Fruit fly (Drosophila melanogaster) whole organism, embryonic: ENCODE data around the gene CG42763.

Experiments used
- Atf6 ChIP-seq: fragments of 200-800 bp; sonication (Bioruptor generic); IDR thresholded peaks from 2 replicates; pipeline ENCODE4 v1.3.6; 2022; ENCODE audit warnings: missing biosample characterization, missing genetic modification characterization
- Awh ChIP-seq: fragments of 200-800 bp; sonication (Bioruptor generic); IDR thresholded peaks from 2 replicates; pipeline ENCODE4, ENCODE4 v1.3.6; 2022; ENCODE audit warnings: missing biosample characterization, missing genetic modification characterization
- B-H2 ChIP-seq: fragments of 200-800 bp; sonication (Bioruptor generic); optimal IDR thresholded peaks from 2 replicates; lab custom pipeline; 2018; ENCODE audit warnings: missing biosample characterization, mild to moderate bottlenecking, missing genetic modification characterization
- CG10147 ChIP-seq: fragments of 200-800 bp; sonication (Bioruptor generic); optimal IDR thresholded peaks from 2 replicates; lab custom pipeline; 2019; ENCODE audit warnings: missing biosample characterization, mild to moderate bottlenecking, missing genetic modification characterization, moderate library complexity
- CG10366 ChIP-seq: fragments of 200-800 bp; sonication (Bioruptor generic); IDR thresholded peaks from 2 replicates; pipeline ENCODE4 v1.3.6; 2022; ENCODE audit warnings: missing biosample characterization, missing genetic modification characterization
- CG11085 ChIP-seq: fragments of 200-800 bp; sonication (Bioruptor generic); IDR thresholded peaks from 2 replicates; pipeline ENCODE4 v1.3.6; 2022; ENCODE audit warnings: missing biosample characterization, missing genetic modification characterization
- CG11695 ChIP-seq: fragments of 200-800 bp; sonication (Bioruptor generic); IDR thresholded peaks from 3 replicates; pipeline ENCODE4 v1.3.6; 2022; ENCODE audit warnings: missing biosample characterization, missing genetic modification characterization
- CG12769 ChIP-seq: fragments of 200-800 bp; sonication (Bioruptor generic); optimal IDR thresholded peaks from 2 replicates; lab custom pipeline; 2019; ENCODE audit warnings: missing biosample characterization, mild to moderate bottlenecking, missing genetic modification characterization, moderate library complexity
- CG13894 ChIP-seq: fragments of 200-800 bp; sonication (Bioruptor generic); optimal IDR thresholded peaks from 3 replicates; lab custom pipeline; 2018; ENCODE audit warnings: missing biosample characterization, mild to moderate bottlenecking, missing genetic modification characterization, moderate library complexity
- CG14710 ChIP-seq: fragments of 200-800 bp; sonication (Bioruptor generic); optimal IDR thresholded peaks from 3 replicates; lab custom pipeline; 2019; ENCODE audit warnings: missing biosample characterization, mild to moderate bottlenecking, missing genetic modification characterization, moderate library complexity
- CG1603 ChIP-seq: fragments of 200-800 bp; sonication (Bioruptor generic); optimal IDR thresholded peaks from 2 replicates; lab custom pipeline; 2019; ENCODE audit warnings: missing biosample characterization, mild to moderate bottlenecking, missing genetic modification characterization, moderate library complexity
- CG18011 ChIP-seq: fragments of 200-800 bp; sonication (Bioruptor generic); optimal IDR thresholded peaks from 2 replicates; lab custom pipeline; 2017; ENCODE audit warnings: missing biosample characterization, missing genetic modification characterization, mild to moderate bottlenecking, moderate library complexity, missing genotype
- CG18476 ChIP-seq: fragments of 200-800 bp; sonication (Bioruptor generic); optimal IDR thresholded peaks from 2 replicates; lab custom pipeline; 2016; ENCODE audit warnings: missing biosample characterization, mild to moderate bottlenecking, missing genetic modification characterization
- CG2875 ChIP-seq: fragments of 200-800 bp; sonication (Bioruptor generic); optimal IDR thresholded peaks from 2 replicates; lab custom pipeline; 2017; ENCODE audit warnings: missing biosample characterization, mild to moderate bottlenecking, missing genetic modification characterization, missing genetic modification reagents
- CG3407 ChIP-seq: fragments of 200-800 bp; sonication (Bioruptor generic); optimal IDR thresholded peaks from 2 replicates; lab custom pipeline; 2018; ENCODE audit warnings: missing biosample characterization, mild to moderate bottlenecking, missing genetic modification characterization
- CG5180 ChIP-seq: fragments of 200-800 bp; sonication (Bioruptor generic); optimal IDR thresholded peaks from 3 replicates; lab custom pipeline; 2017; ENCODE audit warnings: missing biosample characterization, missing genetic modification characterization, mild to moderate bottlenecking, moderate library complexity, missing genetic modification reagents
- CG6683 ChIP-seq: fragments of 200-800 bp; sonication (Bioruptor generic); optimal IDR thresholded peaks from 2 replicates; lab custom pipeline; 2017; ENCODE audit warnings: missing biosample characterization, mild to moderate bottlenecking, missing genetic modification characterization, missing genetic modification reagents
- CG6791 ChIP-seq: fragments of 200-800 bp; sonication (Bioruptor generic); IDR thresholded peaks from 3 replicates; pipeline ENCODE4 v1.3.6; 2022; ENCODE audit warnings: missing biosample characterization, missing genetic modification characterization; ENCODE audit not compliant: partially characterized antibody
- CG8290 ChIP-seq, 3 experiments: fragments of 200-800 bp; sonication (Bioruptor generic); optimal IDR thresholded peaks; 2 replicates each; lab custom pipeline; 2016 to 2019; ENCODE audit warnings: missing biosample characterization in 3 of 3, missing genetic modification characterization in 3 of 3, mild to moderate bottlenecking in 2 of 3, moderate library complexity in 1 of 3
- CG8388 ChIP-seq: fragments of 200-800 bp; sonication (Bioruptor generic); optimal IDR thresholded peaks from 2 replicates; lab custom pipeline; 2019; ENCODE audit warnings: missing biosample characterization, mild to moderate bottlenecking, missing genetic modification characterization, moderate library complexity
- CoRest ChIP-seq: fragments of 200-800 bp; sonication (Bioruptor generic); optimal IDR thresholded peaks from 3 replicates; lab custom pipeline; 2018; ENCODE audit warnings: missing biosample characterization, mild to moderate bottlenecking, missing genetic modification characterization, moderate library complexity
- Deaf1 ChIP-seq: fragments of 200-800 bp; optimal IDR thresholded peaks from 3 replicates; lab custom pipeline; 2019; ENCODE audit warnings: missing biosample characterization, mild to moderate bottlenecking, missing genetic modification characterization, moderate library complexity
- Drgx ChIP-seq: fragments of 200-800 bp; sonication (Bioruptor generic); IDR thresholded peaks from 2 replicates; pipeline ENCODE4 v1.3.6; 2022; ENCODE audit warnings: missing biosample characterization, missing genetic modification characterization
- Elba2 ChIP-seq: fragments of 200-800 bp; sonication (Bioruptor generic); optimal IDR thresholded peaks from 3 replicates; lab custom pipeline; 2016; ENCODE audit warnings: missing biosample characterization, missing genetic modification characterization
- Hr51 ChIP-seq, 2 experiments: fragments of 200-800 bp; sonication (Bioruptor generic); optimal IDR thresholded peaks; 2 replicates in 1 of 2; 3 replicates in 1 of 2; lab custom pipeline; 2016 to 2018; ENCODE audit warnings: missing biosample characterization in 2 of 2, missing genetic modification characterization in 2 of 2, mild to moderate bottlenecking in 1 of 2, moderate library complexity in 1 of 2
- Pdp1 ChIP-seq, 2 experiments: fragments of 200-800 bp; sonication (Bioruptor generic); optimal IDR thresholded peaks; 3 replicates each; lab custom pipeline; 2016; ENCODE audit warnings: missing biosample characterization in 2 of 2, missing genetic modification characterization in 2 of 2, mild to moderate bottlenecking in 1 of 2, moderate library complexity in 1 of 2
- Poxn ChIP-seq: fragments of 200-800 bp; sonication (Bioruptor generic); IDR thresholded peaks from 2 replicates; pipeline ENCODE4 v1.3.6; 2022; ENCODE audit warnings: missing biosample characterization, missing genetic modification characterization
- amos ChIP-seq: fragments of 200-800 bp; sonication (Bioruptor generic); IDR thresholded peaks from 2 replicates; pipeline ENCODE4 v1.3.6; 2022; ENCODE audit warnings: missing biosample characterization, missing genetic modification characterization; ENCODE audit not compliant: partially characterized antibody
- ato ChIP-seq: fragments of 200-800 bp; sonication (Bioruptor generic); IDR thresholded peaks from 2 replicates; pipeline ENCODE4 v1.3.6; 2022; ENCODE audit warnings: missing biosample characterization, missing genetic modification characterization; ENCODE audit not compliant: partially characterized antibody
- bab2 ChIP-seq: fragments of 200-800 bp; sonication (Bioruptor generic); optimal IDR thresholded peaks from 2 replicates; lab custom pipeline; 2016; ENCODE audit warnings: missing biosample characterization, missing genetic modification characterization
- da ChIP-seq: fragments of 200-800 bp; sonication (Bioruptor generic); optimal IDR thresholded peaks from 2 replicates; lab custom pipeline; 2016; ENCODE audit warnings: missing biosample characterization, missing genetic modification characterization
- fd96Cb ChIP-seq: fragments of 200-800 bp; sonication (Bioruptor generic); optimal IDR thresholded peaks from 2 replicates; lab custom pipeline; 2018; ENCODE audit warnings: missing biosample characterization, mild to moderate bottlenecking, missing genetic modification characterization, moderate library complexity
- gcm ChIP-seq: fragments of 200-800 bp; sonication (Bioruptor generic); optimal IDR thresholded peaks from 2 replicates; lab custom pipeline; 2019; ENCODE audit warnings: missing biosample characterization, mild to moderate bottlenecking, missing genetic modification characterization, moderate library complexity
- grau ChIP-seq: fragments of 200-800 bp; optimal IDR thresholded peaks from 3 replicates; lab custom pipeline; 2019; ENCODE audit warnings: missing biosample characterization, mild to moderate bottlenecking, missing genetic modification characterization, moderate library complexity
- her ChIP-seq: fragments of 200-800 bp; sonication (Bioruptor generic); optimal IDR thresholded peaks from 2 replicates; lab custom pipeline; 2016; ENCODE audit warnings: missing biosample characterization, missing genetic modification characterization
- hth ChIP-seq: fragments of >200 bp; optimal IDR thresholded peaks from 2 replicates; lab custom pipeline; 2017; ENCODE audit warnings: inconsistent platforms
- nom ChIP-seq: fragments of 200-800 bp; sonication (Bioruptor generic); optimal IDR thresholded peaks from 2 replicates; lab custom pipeline; 2017; ENCODE audit warnings: missing biosample characterization, missing genetic modification characterization, mild to moderate bottlenecking, moderate library complexity, missing genetic modification reagents
- salm ChIP-seq: fragments of 200-800 bp; sonication (Bioruptor generic); optimal IDR thresholded peaks from 2 replicates; lab custom pipeline; 2018; ENCODE audit warnings: missing biosample characterization, mild to moderate bottlenecking, missing genetic modification characterization
- sens ChIP-seq: fragments of 200-800 bp; sonication (Bioruptor generic); peaks from one replicate; lab custom pipeline; 2016; ENCODE audit warnings: missing biosample characterization, missing genetic modification characterization
- sim ChIP-seq: fragments of 200-800 bp; sonication (Bioruptor generic); IDR thresholded peaks from 2 replicates; pipeline ENCODE4 v1.3.6; 2022; ENCODE audit warnings: missing biosample characterization, missing genetic modification characterization
- sisA ChIP-seq: fragments of 200-800 bp; sonication (Bioruptor generic); IDR thresholded peaks from 2 replicates; pipeline ENCODE4 v1.3.6; 2022; ENCODE audit warnings: missing biosample characterization, missing genetic modification characterization
- sna ChIP-seq: fragments of 200-800 bp; sonication (Bioruptor generic); IDR thresholded peaks from 2 replicates; pipeline ENCODE4 v1.3.6; 2022; ENCODE audit warnings: missing biosample characterization, missing genetic modification characterization; ENCODE audit not compliant: partially characterized antibody
- ssp ChIP-seq: fragments of 200-800 bp; sonication (Bioruptor generic); IDR thresholded peaks from 2 replicates; pipeline ENCODE4 v1.3.6; 2022; ENCODE audit warnings: missing biosample characterization, missing genetic modification characterization
- tin ChIP-seq: fragments of 200-800 bp; sonication (Bioruptor generic); optimal IDR thresholded peaks from 3 replicates; lab custom pipeline; 2016; ENCODE audit warnings: missing biosample characterization, missing genetic modification characterization
- toy ChIP-seq: fragments of 200-800 bp; sonication (Bioruptor generic); IDR thresholded peaks from 2 replicates; pipeline ENCODE4 v1.3.6; 2022; ENCODE audit warnings: missing biosample characterization, missing genetic modification characterization
- vnd ChIP-seq: fragments of 200-800 bp; sonication (Bioruptor generic); IDR thresholded peaks from 3 replicates; pipeline ENCODE4 v1.3.6; 2022; ENCODE audit warnings: missing biosample characterization, missing genetic modification characterization; ENCODE audit not compliant: partially characterized antibody
- zfh1 ChIP-seq: fragments of 200-800 bp; sonication (Bioruptor generic); IDR thresholded peaks from 3 replicates; pipeline ENCODE4 v1.3.6; 2022; ENCODE audit warnings: missing biosample characterization, missing genetic modification characterization

The CG42763 gene

DNA sequence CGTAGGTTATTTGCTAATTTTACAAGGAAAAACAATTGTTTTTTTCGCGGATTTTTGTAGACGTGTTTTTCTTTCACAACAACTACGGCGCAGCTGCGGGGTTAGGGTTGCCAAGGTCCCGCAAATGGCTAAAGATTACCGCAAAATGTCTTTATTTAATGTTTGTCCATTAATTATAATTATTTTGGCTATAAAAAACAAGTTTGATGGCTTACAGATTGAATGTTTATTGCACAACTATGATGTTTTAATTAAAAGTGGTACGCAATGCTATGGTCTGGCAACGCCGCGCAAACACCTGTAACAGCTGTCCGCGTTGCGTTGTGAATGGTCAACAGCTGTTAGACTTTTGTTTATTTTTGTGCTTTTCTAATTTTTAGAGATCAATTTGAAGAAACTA, 11.8 kb upstream of the CG42763 start (continued):
- TF ChIP-seq zfh1 (GFP tag; lab: Robert Waterston, UW) (peak; percentile 70; the same call in 2 of the 3 replicates), CG11695 (GFP tag; lab: Robert Waterston, UW) (peak; percentile 71; the same call in 2 of the 3 replicates), da (GFP tag; lab: Kevin White, UChicago) (peak; percentile 74), CG2875 (GFP tag; lab: Kevin White, UChicago) (peak; percentile 6), sisA (GFP tag; lab: Robert Waterston, UW) (peak; percentile 65)

DNA sequence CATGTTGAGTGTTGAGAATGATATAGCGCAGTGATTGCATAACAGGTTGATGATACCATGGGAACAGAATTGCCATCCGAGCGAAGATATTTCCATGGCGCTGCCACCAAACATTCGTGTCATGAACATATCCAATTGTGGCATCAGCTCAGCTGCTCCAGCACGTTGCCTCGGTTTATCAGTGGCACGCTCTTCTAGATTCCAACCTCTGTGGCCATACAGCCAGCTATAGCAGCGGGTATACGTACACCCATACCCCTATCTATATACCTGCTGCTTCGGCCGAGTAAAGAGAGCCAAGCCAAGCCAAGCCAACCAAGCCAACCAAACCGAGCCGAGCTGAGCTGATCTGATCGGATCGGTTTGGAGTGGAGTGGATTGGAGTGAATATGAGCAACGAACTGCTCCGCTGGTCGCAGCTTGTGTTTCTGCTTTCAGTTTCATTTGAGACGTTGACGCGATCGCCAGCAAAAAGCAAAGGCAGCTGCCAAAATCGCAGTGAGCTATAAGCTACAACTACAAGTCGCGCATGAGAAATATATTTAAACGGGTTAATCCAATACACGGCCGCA, 3.7 kb upstream of the CG42763 start:
- TF ChIP-seq ato (GFP tag; lab: Robert Waterston, UW) (no peak), CG6791 (GFP tag; lab: Robert Waterston, UW) (no peak), ssp (no peak), CG11085 (GFP tag; lab: Robert Waterston, UW) (no peak), Awh (no peak; the same call in 1 of the 2 replicates), CG1603 (tag; lab: Kevin White, UChicago) (no peak), bab2 (no peak), CG10366 (GFP tag; lab: Robert Waterston, UW) (no peak), CG8290 (GFP tag; optimal IDR thresholded peaks at IDR 0.05; lab: Kevin White, UChicago) (peak; percentile 6), CG8290 (tag; optimal IDR thresholded peaks at IDR 0.05; lab: Kevin White, UChicago) (peak in 1 of 2 experiments; percentile 47), hth (no peak), Atf6 (peak; percentile 13; the same call in 1 of the 2 replicates), CG12769 (tag; lab: Kevin White, UChicago) (peak; percentile 27), nom (GFP tag; lab: Kevin White, UChicago) (peak; percentile 64), Pdp1 (GFP tag; optimal IDR thresholded peaks at IDR 0.05; lab: Kevin White, UChicago) (peak in 1 of 2 experiments; percentile 77), CG18011 (GFP tag; lab: Kevin White, UChicago) (no peak), Elba2 (GFP tag; lab: Kevin White, UChicago) (no peak), CG6683 (GFP tag; lab: Kevin White, UChicago) (no peak), CG18476 (GFP tag; lab: Kevin White, UChicago) (no peak), Drgx (GFP tag; lab: Robert Waterston, UW) (peak; percentile 23; the same call in 1 of the 2 replicates), sens (peak; percentile 13), amos (GFP tag; lab: Robert Waterston, UW) (no peak), CG14710 (tag; lab: Kevin White, UChicago) (no peak), fd96Cb (tag; lab: Kevin White, UChicago) (no peak), Deaf1 (tag; lab: Kevin White, UChicago) (peak; percentile 74), Poxn (GFP tag; lab: Robert Waterston, UW) (no peak), CG3407 (GFP tag; lab: Kevin White, UChicago) (no peak), vnd (no peak), sim (GFP tag; lab: Robert Waterston, UW) (no peak), salm (no peak), Hr51 (GFP tag; optimal IDR thresholded peaks at IDR 0.05; lab: Kevin White, UChicago) (no peak), CoRest (tag; lab: Kevin White, UChicago) (no peak), CG10147 (no peak), CG13894 (peak; percentile 83), tin (no peak), her (GFP tag; lab: Kevin White, UChicago) (no peak), CG8388 (GFP tag; lab: Kevin White, UChicago) (no peak), toy (GFP tag; lab: Robert Waterston, UW) (no peak), grau (tag; lab: Kevin White, UChicago) (no peak), gcm (GFP tag; lab: Kevin White, UChicago) (no peak), sna (GFP tag; lab: Robert Waterston, UW) (no peak), B-H2 (GFP tag; lab: Kevin White, UChicago) (peak; percentile 19), CG5180 (GFP tag; lab: Kevin White, UChicago) (peak; percentile 90)
